Worm (Caenorhabditis elegans) whole organism, L2 larva: ENCODE results near the gene selt-1.1.

Source experiments
- ZK546.5 ChIP-seq: sonication (generic microtip); optimal IDR thresholded peaks from 2 replicates; lab custom pipeline; 2017; ENCODE audit warnings: missing biosample characterization, missing genetic modification characterization
- crh-2 ChIP-seq: sonication (generic microtip); optimal IDR thresholded peaks from 2 replicates; lab custom pipeline; 2017; ENCODE audit warnings: missing biosample characterization, missing genetic modification characterization
- lin-11 ChIP-seq: fragments of 150-350 bp; sonication (generic microtip); optimal IDR thresholded peaks from 2 replicates; lab custom pipeline; 2014; ENCODE audit warnings: missing biosample characterization, missing genetic modification characterization, inconsistent platforms, mixed read lengths
- lin-39 ChIP-seq: fragments of 150-350 bp; optimal IDR thresholded peaks from 2 replicates; lab custom pipeline; 2014; ENCODE audit warnings: missing biosample characterization, missing genetic modification reagents, missing genetic modification characterization
- nhr-11 ChIP-seq: fragments of 150-350 bp; optimal IDR thresholded peaks from 2 replicates; lab custom pipeline; 2014; ENCODE audit warnings: missing biosample characterization, missing genetic modification characterization
- nhr-77 ChIP-seq: fragments of 150-350 bp; optimal IDR thresholded peaks from 2 replicates; lab custom pipeline; 2014; ENCODE audit warnings: missing biosample characterization, missing genetic modification characterization
- skn-1 ChIP-seq: sonication (generic microtip); optimal IDR thresholded peaks from 2 replicates; lab custom pipeline; 2017; ENCODE audit warnings: missing biosample characterization, missing genetic modification characterization
- unc-39 ChIP-seq: fragments of 150-350 bp; optimal IDR thresholded peaks from 2 replicates; lab custom pipeline; 2014; ENCODE audit warnings: missing biosample characterization, missing genetic modification characterization
- unc-62 ChIP-seq: fragments of 150-350 bp; optimal IDR thresholded peaks from 2 replicates; lab custom pipeline; 2014; ENCODE audit warnings: missing biosample characterization, missing genetic modification reagents, missing genetic modification characterization
- zag-1 ChIP-seq: fragments of 150-350 bp; optimal IDR thresholded peaks from 2 replicates; lab custom pipeline; 2014; ENCODE audit warnings: missing biosample characterization, missing genetic modification characterization

DNA sequence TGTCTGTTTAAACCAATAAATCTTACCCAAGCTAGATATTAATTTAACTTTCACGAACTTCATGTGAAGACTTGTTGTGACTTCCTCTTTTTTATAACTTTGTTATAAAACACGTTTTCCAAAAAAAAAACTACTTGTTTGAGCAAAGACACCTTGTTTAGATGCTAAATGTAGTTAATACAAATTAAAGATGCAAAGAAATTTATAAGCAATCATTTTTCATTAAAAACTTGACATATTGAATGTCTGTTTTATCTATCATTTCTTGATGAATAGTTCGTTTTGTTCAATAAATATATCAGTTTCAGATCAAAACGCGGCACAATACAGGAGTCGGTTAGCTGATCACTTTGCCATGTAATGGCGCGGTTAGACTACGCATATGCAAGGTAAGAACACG lies 25.9 kb upstream of the selt-1.1 start, which contains the start of gene frm-3:
- no peak for TF ChIP-seq skn-1 (tag; lab: Kevin White, UChicago)
- no peak for TF ChIP-seq ZK546.5 (tag; lab: Kevin White, UChicago)
- no peak for TF ChIP-seq lin-11 (tag; lab: Kevin White, UChicago)
- TF ChIP-seq lin-39 (tag; lab: Kevin White, UChicago), result no peak
- no peak for TF ChIP-seq unc-62 (GFP tag; lab: Kevin White, UChicago)
- TF ChIP-seq nhr-11, result no peak
- no peak for TF ChIP-seq zag-1 (tag; lab: Kevin White, UChicago)
- TF ChIP-seq crh-2 (tag; lab: Kevin White, UChicago), result no peak
- no peak for TF ChIP-seq nhr-77 (tag; lab: Kevin White, UChicago)
- no peak for TF ChIP-seq unc-39
